Worm (Caenorhabditis elegans) whole organism, L1 larva: ENCODE data around the gene C14F11.4.

Source experiments
- C16A3.4 ChIP-seq: fragments of 150-350 bp; optimal IDR thresholded peaks from 2 replicates; lab custom pipeline; 2014; ENCODE audit warnings: missing biosample characterization, missing genetic modification characterization
- Y116A8C.19 ChIP-seq: sonication (generic microtip); optimal IDR thresholded peaks from 2 replicates; lab custom pipeline; 2016; ENCODE audit warnings: missing compliant biosample characterization, missing genetic modification characterization, borderline replicate concordance
- blmp-1 ChIP-seq: fragments of 150-350 bp; optimal IDR thresholded peaks from 2 replicates; lab custom pipeline; 2014; ENCODE audit warnings: missing biosample characterization, missing genetic modification characterization
- ceh-8 ChIP-seq: fragments of 200-800 bp; sonication (Bioruptor generic); optimal IDR thresholded peaks from 2 replicates; lab custom pipeline; 2018; ENCODE audit warnings: mild to moderate bottlenecking, missing genetic modification characterization, moderate library complexity, missing compliant biosample characterization
- efl-3 ChIP-seq: fragments of 200-800 bp; sonication (Bioruptor generic); optimal IDR thresholded peaks from 2 replicates; lab custom pipeline; 2018; ENCODE audit warnings: mild to moderate bottlenecking, missing genetic modification characterization, missing compliant biosample characterization
- elt-2 ChIP-seq: sonication (generic microtip); optimal IDR thresholded peaks from 2 replicates; lab custom pipeline; 2016; ENCODE audit warnings: missing genetic modification characterization, mild to moderate bottlenecking, inconsistent platforms, missing compliant biosample characterization, missing genetic modification reagents
- elt-3 ChIP-seq, 6 experiments: fragments of 150-350 bp in 1 of 6; sonication (generic microtip); optimal IDR thresholded peaks; 2 replicates each; lab custom pipeline; 2017 to 2018; ENCODE audit warnings: missing biosample characterization in 6 of 6, missing genetic modification characterization in 6 of 6, inconsistent platforms in 1 of 6
- fkh-10 ChIP-seq: sonication (generic microtip); optimal IDR thresholded peaks from 2 replicates; lab custom pipeline; 2017; ENCODE audit warnings: missing biosample characterization, missing genetic modification reagents, missing genetic modification characterization
- fkh-4 ChIP-seq: sonication (generic microtip); optimal IDR thresholded peaks from 2 replicates; lab custom pipeline; 2016; ENCODE audit warnings: missing compliant biosample characterization, missing genetic modification characterization, borderline replicate concordance
- grh-1 ChIP-seq: fragments of 200-800 bp; sonication (Bioruptor generic); IDR thresholded peaks from 2 replicates; pipeline ENCODE4 v1.3.6; 2022; ENCODE audit warnings: missing genetic modification reagents, missing genetic modification characterization, missing compliant biosample characterization
- hpl-2 ChIP-seq: fragments of 150-350 bp; optimal IDR thresholded peaks from 2 replicates; lab custom pipeline; 2014; ENCODE audit warnings: missing biosample characterization, missing genetic modification reagents, missing genetic modification characterization
- isw-1 ChIP-seq: fragments of 200-800 bp; sonication (Bioruptor generic); IDR thresholded peaks from 2 replicates; pipeline ENCODE4 v1.3.6; 2022; ENCODE audit warnings: missing genetic modification characterization, missing compliant biosample characterization
- lin-14 ChIP-seq: fragments of 200-800 bp; sonication (Bioruptor generic); optimal IDR thresholded peaks from 2 replicates; lab custom pipeline; 2018; ENCODE audit warnings: mild to moderate bottlenecking, missing genetic modification characterization, moderate library complexity, missing compliant biosample characterization
- lin-35 ChIP-seq, 2 experiments: fragments of 150-350 bp; optimal IDR thresholded peaks; 2 replicates each; lab custom pipeline; 2014; ENCODE audit warnings: missing biosample characterization in 2 of 2, missing genetic modification characterization in 2 of 2, missing genetic modification reagents in 2 of 2
- lsy-2 ChIP-seq, 2 experiments: fragments of 150-350 bp; optimal IDR thresholded peaks; 2 replicates each; lab custom pipeline; 2014; ENCODE audit warnings: missing biosample characterization in 2 of 2, missing genetic modification characterization in 2 of 2
- mab-9 ChIP-seq: fragments of 200-800 bp; sonication (Bioruptor generic); IDR thresholded peaks from 2 replicates; pipeline ENCODE4 v1.3.6; 2022; ENCODE audit warnings: missing genetic modification reagents, missing genetic modification characterization, missing compliant biosample characterization
- mdl-1 ChIP-seq, 2 experiments: fragments of 150-350 bp; optimal IDR thresholded peaks; 2 replicates each; lab custom pipeline; 2014 to 2017; ENCODE audit warnings: missing biosample characterization in 2 of 2, missing genetic modification characterization in 2 of 2, inconsistent platforms in 1 of 2
- mep-1 ChIP-seq: fragments of 150-350 bp; optimal IDR thresholded peaks from 2 replicates; lab custom pipeline; 2014; ENCODE audit warnings: missing biosample characterization, missing genetic modification characterization
- nhr-11 ChIP-seq: fragments of 150-350 bp; optimal IDR thresholded peaks from 2 replicates; lab custom pipeline; 2014; ENCODE audit warnings: missing biosample characterization, missing genetic modification characterization
- nhr-19 ChIP-seq: fragments of 200-800 bp; sonication (Bioruptor generic); conservative IDR thresholded peaks from 2 replicates; pipeline ENCODE4 v1.3.6; 2022; ENCODE audit warnings: missing genetic modification characterization, missing compliant biosample characterization
- nhr-20 ChIP-seq: sonication (generic microtip); optimal IDR thresholded peaks from 2 replicates; lab custom pipeline; 2016; ENCODE audit warnings: mild to moderate bottlenecking, missing genetic modification characterization, missing compliant biosample characterization
- nhr-47 ChIP-seq: sonication (generic microtip); optimal IDR thresholded peaks from 2 replicates; lab custom pipeline; 2016; ENCODE audit warnings: mild to moderate bottlenecking, missing genetic modification characterization, moderate library complexity, missing compliant biosample characterization
- nhr-71 ChIP-seq: sonication (generic microtip); optimal IDR thresholded peaks from 2 replicates; lab custom pipeline; 2016; ENCODE audit warnings: mild to moderate bottlenecking, missing genetic modification characterization, moderate library complexity, missing compliant biosample characterization
- nhr-77 ChIP-seq: fragments of 150-350 bp; optimal IDR thresholded peaks from 2 replicates; lab custom pipeline; 2014; ENCODE audit warnings: missing biosample characterization, missing genetic modification characterization
- nhr-85 ChIP-seq: sonication (generic microtip); peaks from one replicate; lab custom pipeline; 2016; ENCODE audit warnings: missing genetic modification characterization, inconsistent platforms, missing compliant biosample characterization
- nhr-90 ChIP-seq: sonication (generic microtip); optimal IDR thresholded peaks from 2 replicates; lab custom pipeline; 2016; ENCODE audit warnings: mild to moderate bottlenecking, missing genetic modification characterization, missing compliant biosample characterization; ENCODE audit not compliant: poor library complexity
- rnt-1 ChIP-seq: sonication (generic microtip); optimal IDR thresholded peaks from 2 replicates; lab custom pipeline; 2016; ENCODE audit warnings: mild to moderate bottlenecking, missing genetic modification characterization, moderate library complexity, missing compliant biosample characterization
- snpc-4 ChIP-seq: fragments of 150-350 bp; optimal IDR thresholded peaks from 2 replicates; lab custom pipeline; 2014; ENCODE audit warnings: missing biosample characterization, missing genetic modification characterization
- snu-23 ChIP-seq: sonication (generic microtip); optimal IDR thresholded peaks from 2 replicates; lab custom pipeline; 2016; ENCODE audit warnings: missing genetic modification characterization, missing compliant biosample characterization
- sptf-1 ChIP-seq: fragments of 150-350 bp; optimal IDR thresholded peaks from 2 replicates; lab custom pipeline; 2014; ENCODE audit warnings: missing biosample characterization, missing genetic modification characterization
- sup-37 ChIP-seq: fragments of 200-800 bp; sonication (Bioruptor generic); optimal IDR thresholded peaks from 2 replicates; lab custom pipeline; 2018; ENCODE audit warnings: mild to moderate bottlenecking, missing genetic modification characterization, missing compliant biosample characterization
- swsn-7 ChIP-seq: sonication (generic microtip); optimal IDR thresholded peaks from 2 replicates; lab custom pipeline; 2016; ENCODE audit warnings: missing genetic modification characterization, missing compliant biosample characterization
- tbx-2 ChIP-seq: sonication (generic microtip); optimal IDR thresholded peaks from 2 replicates; lab custom pipeline; 2016; ENCODE audit warnings: missing genetic modification characterization, missing compliant biosample characterization
- unc-130 ChIP-seq: fragments of 150-350 bp; optimal IDR thresholded peaks from 2 replicates; lab custom pipeline; 2017; ENCODE audit warnings: missing biosample characterization, missing genetic modification characterization, inconsistent platforms
- unc-30 ChIP-seq: sonication (generic microtip); optimal IDR thresholded peaks from 2 replicates; lab custom pipeline; 2017; ENCODE audit warnings: missing biosample characterization, missing genetic modification characterization
- zip-4 ChIP-seq: fragments of 200-800 bp; sonication (Bioruptor generic); optimal IDR thresholded peaks from 2 replicates; lab custom pipeline; 2018; ENCODE audit warnings: mild to moderate bottlenecking, missing genetic modification characterization, moderate library complexity, missing compliant biosample characterization
- ztf-4 ChIP-seq: fragments of 150-350 bp; optimal IDR thresholded peaks from 2 replicates; lab custom pipeline; 2014; ENCODE audit warnings: missing biosample characterization, missing genetic modification characterization

Gene C14F11.4

DNA sequence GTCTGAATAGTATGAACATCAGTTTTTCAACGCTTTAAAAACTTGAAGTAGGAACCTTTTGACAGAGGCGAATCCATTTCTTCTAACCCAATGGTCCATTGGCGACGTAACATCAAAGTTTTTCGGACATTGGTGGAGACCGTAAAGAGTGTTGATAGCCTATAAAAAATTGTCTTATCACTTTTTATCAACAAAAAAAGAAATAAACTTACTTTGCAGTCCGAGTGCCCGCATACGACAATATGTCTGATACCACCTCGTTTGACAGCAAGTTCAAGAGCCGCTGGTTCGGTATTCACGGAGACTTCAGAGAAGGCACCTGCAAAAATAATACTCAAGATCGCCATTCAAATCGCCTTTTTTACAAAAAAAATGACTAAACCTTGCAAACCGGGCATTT, 29.5 kb downstream of the C14F11.4 start:
- TF ChIP-seq nhr-47 (tag; lab: Kevin White, UChicago) (no peak), rnt-1 (tag; lab: Kevin White, UChicago) (no peak), nhr-85 (tag; lab: Kevin White, UChicago) (no peak), unc-130 (no peak), nhr-11 (tag; lab: Kevin White, UChicago) (no peak)
- TF ChIP-seq, all 84 proteins: peak for 0

DNA sequence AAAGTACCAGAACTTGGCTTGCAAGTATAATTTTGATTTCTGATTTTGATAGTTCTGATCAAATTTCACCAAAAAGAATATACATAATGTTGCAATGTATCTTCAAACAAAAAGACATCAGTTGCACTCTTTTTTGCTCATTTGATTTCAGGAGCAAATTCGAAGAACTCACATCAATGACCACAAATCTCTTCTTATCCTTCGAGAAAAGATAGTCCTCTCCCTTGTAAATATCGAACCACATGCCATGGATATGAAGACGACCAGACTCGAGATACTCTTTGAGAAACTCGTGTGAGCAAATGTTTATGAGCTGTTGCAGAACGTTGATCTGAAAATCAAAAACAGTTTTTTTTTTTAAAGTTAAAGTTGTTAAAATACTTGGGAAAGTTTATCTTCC, 30.0 kb downstream of the C14F11.4 start:
- no peak for TF ChIP-seq nhr-77
- no peak for TF ChIP-seq fkh-4 (tag; lab: Kevin White, UChicago)
- peak in 1 of 2 experiments; percentile 29 for TF ChIP-seq lsy-2 (tag; optimal IDR thresholded peaks at IDR 0.05; lab: Kevin White, UChicago)
- TF ChIP-seq nhr-19 (GFP tag; lab: Robert Waterston, UW), result peak; percentile 55
- peak; percentile 28 for TF ChIP-seq lin-14 (GFP tag; lab: Kevin White, UChicago)
- TF ChIP-seq swsn-7, result peak; percentile 13
- TF ChIP-seq fkh-10, result no peak
- TF ChIP-seq unc-30 (tag; lab: Kevin White, UChicago), result no peak
- peak; percentile 25 for TF ChIP-seq ztf-4 (tag; lab: Kevin White, UChicago)
- peak; percentile 75 for TF ChIP-seq nhr-71 (tag; lab: Kevin White, UChicago)
- no peak for TF ChIP-seq sptf-1 (tag; lab: Kevin White, UChicago)
- TF ChIP-seq Y116A8C.19 (tag; lab: Kevin White, UChicago), result no peak
- TF ChIP-seq snu-23 (GFP tag; lab: Kevin White, UChicago), result peak; percentile 49
- peak; percentile 0 for TF ChIP-seq mep-1 (tag; lab: Kevin White, UChicago)
- peak; percentile 11 for TF ChIP-seq nhr-20
- TF ChIP-seq rnt-1 (tag; lab: Kevin White, UChicago), result peak; percentile 56
- TF ChIP-seq, all 84 proteins: peak for 10

DNA sequence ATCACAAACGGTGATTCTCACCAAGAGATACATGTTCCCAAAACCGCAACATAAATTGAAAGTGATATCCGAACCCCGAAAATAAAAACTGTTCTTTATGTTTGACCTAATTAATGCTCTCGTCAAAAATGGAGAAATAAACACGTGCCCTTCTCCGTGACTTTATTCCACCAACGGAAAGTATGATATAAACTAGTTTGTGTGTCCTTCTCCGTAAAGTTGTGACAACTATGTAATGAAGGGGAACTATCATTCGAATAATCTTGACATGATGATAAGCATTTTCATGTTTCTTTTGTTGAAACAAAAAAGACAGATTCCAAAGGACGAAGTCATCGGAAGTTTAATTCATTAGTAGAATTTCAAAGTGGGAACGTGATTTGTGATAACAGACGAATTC, 31.3 kb downstream of the C14F11.4 start:
- TF ChIP-seq ztf-4 (tag; lab: Kevin White, UChicago) (peak; percentile 30), nhr-71 (tag; lab: Kevin White, UChicago) (peak; percentile 71), nhr-47 (tag; lab: Kevin White, UChicago) (peak; percentile 36), tbx-2 (peak; percentile 17), nhr-90 (peak; percentile 32), blmp-1 (tag; lab: Kevin White, UChicago) (peak; percentile 83), nhr-20 (peak; percentile 45), C16A3.4 (tag; lab: Kevin White, UChicago) (peak; percentile 12), mep-1 (tag; lab: Kevin White, UChicago) (peak; percentile 17), lin-14 (GFP tag; lab: Kevin White, UChicago) (peak; percentile 46), rnt-1 (tag; lab: Kevin White, UChicago) (peak; percentile 9), mdl-1 (tag; optimal IDR thresholded peaks at IDR 0.05; lab: Kevin White, UChicago) (no peak), isw-1 (GFP tag; lab: Robert Waterston, UW) (no peak), hpl-2 (no peak), snu-23 (GFP tag; lab: Kevin White, UChicago) (peak; percentile 57), zip-4 (GFP tag; lab: Kevin White, UChicago) (no peak), snpc-4 (tag; lab: Kevin White, UChicago) (no peak), nhr-85 (tag; lab: Kevin White, UChicago) (peak; percentile 13), elt-2 (tag; lab: Kevin White, UChicago) (no peak), elt-3 (tag; optimal IDR thresholded peaks at IDR 0.05; lab: Kevin White, UChicago) (peak in 2 of 6 experiments; percentile 59 to 87), mab-9 (GFP tag; lab: Robert Waterston, UW) (no peak), grh-1 (GFP tag; lab: Robert Waterston, UW) (0 out of 2 replicates have a peak, but pooled peaks have one; percentile 20), nhr-19 (GFP tag; lab: Robert Waterston, UW) (peak; percentile 26), lin-35 (GFP tag; optimal IDR thresholded peaks at IDR 0.05; lab: Kevin White, UChicago) (peak in 1 of 2 experiments; percentile 58)

DNA sequence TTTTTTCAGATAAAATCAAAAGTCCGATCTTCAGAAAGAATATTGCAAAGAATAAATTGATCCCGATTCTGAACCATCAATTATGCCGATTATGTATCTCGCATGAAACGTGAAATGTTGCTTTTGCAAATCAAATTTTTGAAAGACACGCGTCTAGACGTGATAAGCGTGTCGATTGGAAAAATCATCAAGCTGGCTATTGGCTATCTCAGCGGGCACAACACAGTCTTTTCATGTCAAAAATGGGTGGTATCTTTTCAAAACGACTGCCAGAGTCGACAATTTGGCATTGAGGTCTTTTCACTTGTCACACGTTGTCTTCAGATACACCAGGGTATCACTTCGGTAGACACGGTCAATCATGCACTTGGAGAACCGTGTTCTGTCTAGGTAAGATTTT, 36.2 kb downstream of the C14F11.4 start, which contains the start of gene daf-9:
TSS of gene daf-9 (plus strand) at position 301 of the 400 bp plus-strand sequence.
- TF ChIP-seq Y116A8C.19 (tag; lab: Kevin White, UChicago) (no peak), mab-9 (GFP tag; lab: Robert Waterston, UW) (no peak), sup-37 (no peak), elt-2 (tag; lab: Kevin White, UChicago) (no peak), ceh-8 (GFP tag; lab: Kevin White, UChicago) (no peak), efl-3 (no peak)
